Worm (Caenorhabditis elegans) whole organism, midembryonic: ENCODE results near the gene T02G5.7.

Source experiments
- klf-2 ChIP-seq: fragments of 200-800 bp; sonication (Bioruptor generic); conservative IDR thresholded peaks from 2 replicates; pipeline ENCODE4 v1.3.6; 2022; ENCODE audit warnings: missing genetic modification reagents, missing genetic modification characterization, missing compliant biosample characterization
- med-1 ChIP-seq: sonication (generic microtip); optimal IDR thresholded peaks from 2 replicates; lab custom pipeline; 2017; ENCODE audit warnings: missing genetic modification characterization, mild to moderate bottlenecking, missing compliant biosample characterization, antibody characterized with exemption, missing genetic modification reagents; ENCODE audit not compliant: insufficient read depth
- ztf-29 ChIP-seq: fragments of 200-800 bp; sonication (Bioruptor generic); IDR thresholded peaks from 2 replicates; pipeline ENCODE4 v1.3.6; 2022; ENCODE audit warnings: missing genetic modification reagents, missing genetic modification characterization, missing compliant biosample characterization

- TF ChIP-seq med-1 (GFP tag; lab: Kevin White, UChicago) (no peak), klf-2 (GFP tag; lab: Robert Waterston, UW) (no peak), ztf-29 (GFP tag; lab: Robert Waterston, UW) (no peak)
These were observed 22.4 kb upstream of the T02G5.7 start, which contains the start of gene ZK1127.13 for ce11 chrII:7053001-7053400.
